Worm (Caenorhabditis elegans): ENCODE measurements around the gene F18E9.8.

DNA sequence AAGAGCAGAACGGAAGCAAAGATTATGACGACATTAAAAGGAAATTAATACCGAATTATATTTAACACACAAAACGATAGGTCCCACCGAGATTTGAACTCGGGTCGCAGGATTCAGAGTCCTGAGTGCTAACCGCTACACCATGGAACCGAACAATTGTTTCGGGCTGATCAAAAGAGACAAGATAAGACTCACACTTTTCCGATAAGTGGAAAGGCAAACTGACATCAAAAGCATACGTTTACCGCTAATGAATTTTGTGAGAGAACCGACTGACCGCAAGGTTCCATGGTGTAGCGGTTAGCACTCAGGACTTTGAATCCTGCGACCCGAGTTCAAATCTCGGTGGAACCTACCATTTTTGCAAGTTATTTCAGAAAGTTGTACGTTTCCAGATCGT lies 27.4 kb upstream of the F18E9.8 start:
- TF ChIP-seq unc-62 (GFP tag; optimal IDR thresholded peaks at IDR 0.05) (no peak), pha-4 (tag; optimal IDR thresholded peaks at IDR 0.05) (no peak), F39B2.1 (GFP tag; IDR thresholded peaks at IDR 0.05) (no peak), hmg-1.2 (GFP tag; IDR thresholded peaks at IDR 0.05) (peak; percentile 77; the same call in 1 of the 2 replicates), B0336.3 (GFP tag; IDR thresholded peaks at IDR 0.05) (no peak), nfya-1 (tag; optimal IDR thresholded peaks at IDR 0.05; ENCODE audit: borderline replicate concordance, insufficient read depth) (no peak), B0035.1 (tag; optimal IDR thresholded peaks at IDR 0.05) (no peak), K11D2.4 (GFP tag; IDR thresholded peaks at IDR 0.05) (0 out of 2 replicates have a peak, but pooled peaks have one; percentile 35), attf-3 (GFP tag; conservative IDR thresholded peaks at IDR 0.05) (0 out of 2 replicates have a peak, but pooled peaks have one; percentile 14), ama-1 (optimal IDR thresholded peaks at IDR 0.05) (no peak), ama-1 (GFP tag; optimal IDR thresholded peaks at IDR 0.05) (peak in 1 of 2 experiments; percentile 67), unc-130 (GFP tag; optimal IDR thresholded peaks at IDR 0.05) (peak; percentile 1)

Measured in whole organism, young adult.